Worm (Caenorhabditis elegans): ENCODE results near the gene unc-62.

Gene unc-62

ce11 chrV:4505000-4505399 lies 7.7 kb downstream of the unc-62 start:
- TF ChIP-seq ztf-4 (tag; optimal IDR thresholded peaks at IDR 0.05) (no peak), nhr-11 (tag; optimal IDR thresholded peaks at IDR 0.05) (no peak), mab-5 (tag; optimal IDR thresholded peaks at IDR 0.05) (no peak), F13H6.1 (tag; optimal IDR thresholded peaks at IDR 0.05) (no peak), aly-2 (tag; optimal IDR thresholded peaks at IDR 0.05) (no peak), Y55F3AM.14 (GFP tag; optimal IDR thresholded peaks at IDR 0.05) (no peak), ceh-16 (tag; optimal IDR thresholded peaks at IDR 0.05) (no peak), unc-39 (tag; optimal IDR thresholded peaks at IDR 0.05) (no peak), nhr-10 (tag; optimal IDR thresholded peaks at IDR 0.05) (no peak), gmeb-1 (tag; optimal IDR thresholded peaks at IDR 0.05) (no peak), nhr-21 (tag; optimal IDR thresholded peaks at IDR 0.05) (no peak), ztf-11 (tag; optimal IDR thresholded peaks at IDR 0.05) (no peak), lin-11 (tag; optimal IDR thresholded peaks at IDR 0.05) (no peak), snpc-4 (tag; optimal IDR thresholded peaks at IDR 0.05) (no peak), nhr-129 (tag; optimal IDR thresholded peaks at IDR 0.05) (no peak), nhr-23 (tag; optimal IDR thresholded peaks at IDR 0.05) (no peak), sma-3 (GFP tag; optimal IDR thresholded peaks at IDR 0.05) (no peak), lin-39 (tag; optimal IDR thresholded peaks at IDR 0.05) (no peak), elt-3 (tag; optimal IDR thresholded peaks at IDR 0.05) (no peak)

- TF ChIP-seq nhr-77 (tag; optimal IDR thresholded peaks at IDR 0.05) = no peak
- TF ChIP-seq unc-55 (GFP tag; optimal IDR thresholded peaks at IDR 0.05) = peak; percentile 30
- peak; percentile 83 for TF ChIP-seq ceh-16 (tag; optimal IDR thresholded peaks at IDR 0.05)
- TF ChIP-seq C34F6.9 (tag; optimal IDR thresholded peaks at IDR 0.05) = no peak
- TF ChIP-seq blmp-1 (tag; optimal IDR thresholded peaks at IDR 0.05; ENCODE audit: insufficient read depth) = peak; percentile 57
- TF ChIP-seq nhr-25 (tag; optimal IDR thresholded peaks at IDR 0.05) = peak; percentile 24
These were observed 8.4 kb downstream of the unc-62 start for ce11 chrV:4505408-4506270.

ce11 chrV:4506681-4507080 lies 9.4 kb downstream of the unc-62 start:
- no peak for TF ChIP-seq fos-1 (tag; optimal IDR thresholded peaks at IDR 0.05)
- TF ChIP-seq nhr-25 (tag; optimal IDR thresholded peaks at IDR 0.05) = peak; percentile 14
- no peak for TF ChIP-seq blmp-1 (tag; optimal IDR thresholded peaks at IDR 0.05; ENCODE audit: insufficient read depth)
- TF ChIP-seq nhr-21 (tag; optimal IDR thresholded peaks at IDR 0.05) = peak; percentile 14
- no peak for TF ChIP-seq snpc-4 (tag; optimal IDR thresholded peaks at IDR 0.05)
- TF ChIP-seq lin-39 (tag; optimal IDR thresholded peaks at IDR 0.05) = no peak
- TF ChIP-seq unc-62 (GFP tag; optimal IDR thresholded peaks at IDR 0.05) = peak; percentile 5
- peak; percentile 24 for TF ChIP-seq ceh-16 (tag; optimal IDR thresholded peaks at IDR 0.05)
- no peak for TF ChIP-seq nhr-10 (tag; optimal IDR thresholded peaks at IDR 0.05)
- no peak for TF ChIP-seq mdl-1 (tag; optimal IDR thresholded peaks at IDR 0.05)
- no peak for TF ChIP-seq nhr-6 (tag; optimal IDR thresholded peaks at IDR 0.05)
- no peak for TF ChIP-seq dmd-4 (tag; optimal IDR thresholded peaks at IDR 0.05)
- no peak for TF ChIP-seq Y55F3AM.14 (GFP tag; optimal IDR thresholded peaks at IDR 0.05)
- TF ChIP-seq ztf-11 (tag; optimal IDR thresholded peaks at IDR 0.05) = no peak
- no peak for TF ChIP-seq alr-1 (tag; optimal IDR thresholded peaks at IDR 0.05)

ce11 chrV:4507129-4507528 lies 9.9 kb downstream of the unc-62 start:
- TF ChIP-seq lin-11 (tag; optimal IDR thresholded peaks at IDR 0.05) (no peak), unc-62 (GFP tag; optimal IDR thresholded peaks at IDR 0.05) (peak; percentile 49), mab-5 (tag; optimal IDR thresholded peaks at IDR 0.05) (peak; percentile 18)

- no peak for TF ChIP-seq peb-1 (tag; optimal IDR thresholded peaks at IDR 0.05)
- TF ChIP-seq unc-39 (tag; optimal IDR thresholded peaks at IDR 0.05) = no peak
- TF ChIP-seq sma-9 (GFP tag; optimal IDR thresholded peaks at IDR 0.05) = peak; percentile 47
- TF ChIP-seq sma-9 (tag; optimal IDR thresholded peaks at IDR 0.05) = no peak
- peak; percentile 82 for TF ChIP-seq lin-39 (tag; optimal IDR thresholded peaks at IDR 0.05)
- no peak for TF ChIP-seq skn-1 (tag; optimal IDR thresholded peaks at IDR 0.05)
- TF ChIP-seq aly-2 (tag; optimal IDR thresholded peaks at IDR 0.05) = no peak
- TF ChIP-seq mab-5 (tag; optimal IDR thresholded peaks at IDR 0.05) = peak; percentile 86
- no peak for TF ChIP-seq lin-11 (tag; optimal IDR thresholded peaks at IDR 0.05)
- peak; percentile 65 for TF ChIP-seq nhr-25 (tag; optimal IDR thresholded peaks at IDR 0.05)
- peak; percentile 43 for TF ChIP-seq fos-1 (tag; optimal IDR thresholded peaks at IDR 0.05)
- no peak for TF ChIP-seq ztf-11 (tag; optimal IDR thresholded peaks at IDR 0.05)
- no peak for TF ChIP-seq blmp-1 (tag; optimal IDR thresholded peaks at IDR 0.05; ENCODE audit: insufficient read depth)
- no peak for TF ChIP-seq elt-1 (tag; optimal IDR thresholded peaks at IDR 0.05)
- no peak for TF ChIP-seq ztf-1 (GFP tag; conservative IDR thresholded peaks at IDR 0.05)
- TF ChIP-seq egl-27 (tag; optimal IDR thresholded peaks at IDR 0.05) = peak; percentile 60
- no peak for TF ChIP-seq ZK546.5 (tag; optimal IDR thresholded peaks at IDR 0.05)
- peak; percentile 75 for TF ChIP-seq sma-3 (GFP tag; optimal IDR thresholded peaks at IDR 0.05)
- TF ChIP-seq ztf-4 (tag; optimal IDR thresholded peaks at IDR 0.05) = peak; percentile 79
- no peak for TF ChIP-seq ceh-82 (tag; optimal IDR thresholded peaks at IDR 0.05)
- TF ChIP-seq ceh-16 (tag; optimal IDR thresholded peaks at IDR 0.05) = peak; percentile 84
- no peak for TF ChIP-seq nhr-12 (tag; optimal IDR thresholded peaks at IDR 0.05)
- TF ChIP-seq snpc-4 (tag; optimal IDR thresholded peaks at IDR 0.05) = no peak
- peak; percentile 82 to 96 for TF ChIP-seq lsy-2 (tag; optimal IDR thresholded peaks at IDR 0.05)
These were observed 10.7 kb downstream of the unc-62 start for ce11 chrV:4507836-4508462.

Data from whole organism, L2 larva.